Fruit fly (Drosophila melanogaster): Measurements from ENCODE around the gene Ndc80.
A peak's percentile ranks its signal among the peaks of the same experiment; 100 is the strongest.

Gene Ndc80

dm6 chrX:13626579-13626894 lies 14.7 kb upstream of the Ndc80 start:
- peak; percentile 77 for TF ChIP-seq CG6689 (GFP tag; IDR thresholded peaks at IDR 0.05)
- TF ChIP-seq crp (GFP tag; optimal IDR thresholded peaks at IDR 0.05), result peak in 1 of 2 experiments; percentile 23
- TF ChIP-seq en (GFP tag; optimal IDR thresholded peaks at IDR 0.05), result peak; percentile 58
- peak; percentile 28 for TF ChIP-seq Fer2 (tag; optimal IDR thresholded peaks at IDR 0.05)
- TF ChIP-seq dmrt99B (tag; optimal IDR thresholded peaks at IDR 0.05), result peak; percentile 81
- peak; percentile 20 for TF ChIP-seq YL-1 (GFP tag; optimal IDR thresholded peaks at IDR 0.05)
- peak; percentile 59 for TF ChIP-seq CG17568 (GFP tag; optimal IDR thresholded peaks at IDR 0.05)
- no peak for TF ChIP-seq Dref (GFP tag; IDR thresholded peaks at IDR 0.05)
- peak; percentile 83 for TF ChIP-seq ci (GFP tag; IDR thresholded peaks at IDR 0.05)
- peak in 1 of 2 experiments; percentile 57 for TF ChIP-seq Hr78 (GFP tag; optimal IDR thresholded peaks at IDR 0.05)
- no peak for TF ChIP-seq CG7271 (tag; optimal IDR thresholded peaks at IDR 0.05)
- peak; percentile 9 for TF ChIP-seq zen (tag; optimal IDR thresholded peaks at IDR 0.05)
- TF ChIP-seq ase (GFP tag; IDR thresholded peaks at IDR 0.05), result 0 out of 3 replicates have a peak, but pooled peaks have one; percentile 60
- peak; percentile 45; the same call in 1 of the 2 replicates for TF ChIP-seq CG11696 (GFP tag; IDR thresholded peaks at IDR 0.05)
- peak; percentile 65 for TF ChIP-seq jumu (GFP tag; optimal IDR thresholded peaks at IDR 0.05)
- TF ChIP-seq abd-A (tag; optimal IDR thresholded peaks at IDR 0.05), result peak; percentile 78
- TF ChIP-seq Rfx (GFP tag; IDR thresholded peaks at IDR 0.05), result peak; percentile 91
- TF ChIP-seq Mrtf (GFP tag; IDR thresholded peaks at IDR 0.05), result peak; percentile 68; the same call in 2 of the 3 replicates
- TF ChIP-seq ind (GFP tag; optimal IDR thresholded peaks at IDR 0.05), result peak; percentile 82
- TF ChIP-seq kay (GFP tag; optimal IDR thresholded peaks at IDR 0.05), result peak; percentile 62
- peak; percentile 81 for TF ChIP-seq CG9215 (GFP tag; IDR thresholded peaks at IDR 0.05)
- TF ChIP-seq CG14860 (GFP tag; IDR thresholded peaks at IDR 0.05; ENCODE audit: partially characterized antibody), result no peak
- TF ChIP-seq Neu2 (GFP tag; optimal IDR thresholded peaks at IDR 0.05; ENCODE audit: borderline replicate concordance), result no peak
- no peak for TF ChIP-seq pan (optimal IDR thresholded peaks at IDR 0.05)
- peak in 1 of 2 experiments; percentile 73 for TF ChIP-seq pan (GFP tag; optimal IDR thresholded peaks at IDR 0.05 in 1 of 2, IDR thresholded peaks at IDR 0.05 in 1 of 2)
- peak; percentile 69 for TF ChIP-seq Atf-2 (GFP tag; optimal IDR thresholded peaks at IDR 0.05)
- peak; percentile 71 for TF ChIP-seq CG11247 (GFP tag; IDR thresholded peaks at IDR 0.05)
- peak; percentile 84 for TF ChIP-seq lilli (GFP tag; optimal IDR thresholded peaks at IDR 0.05)
- TF ChIP-seq nau (GFP tag; optimal IDR thresholded peaks at IDR 0.05), result peak; percentile 30
- TF ChIP-seq HHEX (GFP tag; optimal IDR thresholded peaks at IDR 0.05), result peak; percentile 73
- peak; percentile 70 for TF ChIP-seq CG10147 (GFP tag; optimal IDR thresholded peaks at IDR 0.05)
- peak; percentile 72 for TF ChIP-seq PHDP (tag; optimal IDR thresholded peaks at IDR 0.05)
- TF ChIP-seq CG13296 (GFP tag; optimal IDR thresholded peaks at IDR 0.05), result peak; percentile 82
- peak; percentile 84 for TF ChIP-seq shn (GFP tag; optimal IDR thresholded peaks at IDR 0.05)
- peak; percentile 66 for TF ChIP-seq vfl (GFP tag; optimal IDR thresholded peaks at IDR 0.05)
- peak; percentile 48 for TF ChIP-seq ap (GFP tag; IDR thresholded peaks at IDR 0.05)
- TF ChIP-seq Bdp1 (GFP tag; optimal IDR thresholded peaks at IDR 0.05), result peak; percentile 54
- TF ChIP-seq D (optimal IDR thresholded peaks at IDR 0.05), result no peak
- peak; percentile 56 for TF ChIP-seq D (GFP tag; optimal IDR thresholded peaks at IDR 0.05)
- TF ChIP-seq grau (tag; optimal IDR thresholded peaks at IDR 0.05), result peak; percentile 98
- peak; percentile 34 for TF ChIP-seq Nf-YB (GFP tag; optimal IDR thresholded peaks at IDR 0.05)
- TF ChIP-seq CG4424 (GFP tag; optimal IDR thresholded peaks at IDR 0.05), result peak; percentile 69
- TF ChIP-seq CG4820 (GFP tag; optimal IDR thresholded peaks at IDR 0.05), result peak; percentile 55
- TF ChIP-seq ttk (GFP tag; IDR thresholded peaks at IDR 0.05), result peak; percentile 45; the same call in 1 of the 2 replicates
- peak; percentile 99 for TF ChIP-seq cwo (GFP tag; optimal IDR thresholded peaks at IDR 0.05)
- peak; percentile 79 for TF ChIP-seq Hsf (GFP tag; optimal IDR thresholded peaks at IDR 0.05)
- TF ChIP-seq jing (GFP tag; optimal IDR thresholded peaks at IDR 0.05), result peak; percentile 17
- no peak for TF ChIP-seq Tbp (GFP tag; optimal IDR thresholded peaks at IDR 0.05)
- peak; percentile 86 for TF ChIP-seq CG2678 (tag; optimal IDR thresholded peaks at IDR 0.05)
- TF ChIP-seq CG8290 (GFP tag; optimal IDR thresholded peaks at IDR 0.05), result no peak
- TF ChIP-seq CG8290 (tag; optimal IDR thresholded peaks at IDR 0.05), result peak in 1 of 2 experiments; percentile 66
